Worm (Caenorhabditis elegans): ENCODE results near the gene pod-2.
A peak's percentile ranks its signal among the peaks of the same experiment; 100 is the strongest.

pod-2 gene

DNA sequence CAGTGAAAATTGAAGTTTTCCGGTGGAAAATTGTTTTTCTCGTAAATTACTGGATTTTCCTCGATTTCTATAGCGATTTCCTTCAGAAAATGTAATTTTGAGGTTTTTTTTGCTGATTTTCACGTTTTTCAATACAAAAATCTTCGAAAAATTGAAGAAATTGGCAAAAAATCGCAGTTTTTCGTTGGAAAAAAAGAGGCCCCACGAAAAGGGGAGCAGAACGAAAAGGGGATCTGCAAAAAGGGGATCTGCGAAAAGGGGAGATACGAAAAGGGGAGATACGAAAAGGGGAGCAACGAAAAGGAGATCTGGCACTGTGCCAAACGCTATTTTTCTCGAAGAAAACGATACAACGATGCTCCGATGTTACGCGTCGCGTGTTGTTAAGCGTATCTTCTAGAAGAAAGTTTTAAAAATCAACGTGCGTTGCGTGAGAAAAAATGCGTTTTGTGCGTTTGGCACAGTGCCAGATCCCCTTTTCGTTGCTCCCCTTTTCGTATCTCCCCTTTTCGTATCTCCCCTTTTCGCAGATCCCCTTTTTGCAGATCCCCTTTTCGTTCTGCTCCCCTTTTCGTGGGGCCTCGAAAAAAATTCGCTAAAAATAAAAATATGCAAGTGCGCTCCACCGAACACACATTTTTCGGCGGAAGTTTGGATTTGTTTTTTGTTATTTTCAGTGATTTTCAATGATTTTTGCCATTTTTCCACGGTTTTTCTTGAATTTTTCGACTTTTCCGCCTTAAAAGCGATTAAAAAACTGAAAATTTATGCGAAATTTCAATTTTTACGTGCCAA, 2.1 kb upstream of the pod-2 start (continued):
- 0 out of 2 replicates have a peak, but pooled peaks have one; percentile 11 for TF ChIP-seq snpc-1.2 (GFP tag; IDR thresholded peaks at IDR 0.05)
- peak; percentile 51 for TF ChIP-seq rbr-2 (tag; optimal IDR thresholded peaks at IDR 0.05)
- TF ChIP-seq unc-130 (GFP tag; optimal IDR thresholded peaks at IDR 0.05) = peak; percentile 42
- TF ChIP-seq ceh-44 (GFP tag; IDR thresholded peaks at IDR 0.05) = peak; percentile 87
- TF ChIP-seq hif-1 (tag; optimal IDR thresholded peaks at IDR 0.05) = peak in 1 of 2 experiments; percentile 17

DNA sequence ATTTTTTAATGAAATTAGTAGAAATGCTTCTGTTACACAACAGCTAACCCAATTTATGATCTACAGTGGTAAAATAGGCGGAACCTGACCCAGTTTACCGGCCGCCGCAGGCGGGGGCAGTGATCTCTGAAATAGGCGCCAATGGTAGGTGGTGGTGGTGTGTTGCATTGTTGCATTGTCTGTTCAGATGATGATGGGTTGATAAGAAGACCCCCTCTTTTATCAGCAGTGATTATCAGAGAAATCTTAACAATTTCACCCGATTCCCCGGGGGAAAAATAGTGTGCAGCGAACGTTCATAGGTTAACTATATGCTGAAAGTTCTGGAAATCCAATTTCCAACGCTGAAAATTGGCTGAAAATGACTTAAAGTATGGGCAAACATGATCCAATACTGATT, 2.0 kb downstream of the pod-2 start:
- TF ChIP-seq nhr-48 (tag; optimal IDR thresholded peaks at IDR 0.05) = no peak
- TF ChIP-seq pha-4 (GFP tag; IDR thresholded peaks at IDR 0.05) = no peak
- no peak for TF ChIP-seq pha-4 (tag; optimal IDR thresholded peaks at IDR 0.05)
- no peak for TF ChIP-seq dpl-1 (GFP tag; optimal IDR thresholded peaks at IDR 0.05)
- no peak for TF ChIP-seq unc-62 (GFP tag; optimal IDR thresholded peaks at IDR 0.05 in 1 of 2)
- no peak for TF ChIP-seq unc-62 (tag; optimal IDR thresholded peaks at IDR 0.05)
- TF ChIP-seq nhr-76 (tag; optimal IDR thresholded peaks at IDR 0.05) = no peak
- TF ChIP-seq ceh-44 (GFP tag; IDR thresholded peaks at IDR 0.05) = no peak
- no peak for TF ChIP-seq lin-38 (GFP tag; IDR thresholded peaks at IDR 0.05)
- TF ChIP-seq ceh-32 (tag; optimal IDR thresholded peaks at IDR 0.05; ENCODE audit: poor library complexity) = no peak
- no peak for TF ChIP-seq F26F4.8 (GFP tag; conservative IDR thresholded peaks at IDR 0.05)
- no peak for TF ChIP-seq zfp-2 (tag; optimal IDR thresholded peaks at IDR 0.05)
- no peak for TF ChIP-seq ceh-62 (tag; optimal IDR thresholded peaks at IDR 0.05)
- TF ChIP-seq nhr-77 (tag; optimal IDR thresholded peaks at IDR 0.05) = no peak
- TF ChIP-seq ceh-20 (GFP tag; IDR thresholded peaks at IDR 0.05) = no peak
- TF ChIP-seq unc-39 (tag; optimal IDR thresholded peaks at IDR 0.05) = no peak
- no peak for TF ChIP-seq hmg-1.1 (GFP tag; IDR thresholded peaks at IDR 0.05)
- TF ChIP-seq nhr-10 (tag; optimal IDR thresholded peaks at IDR 0.05) = no peak
- TF ChIP-seq jun-1 (tag; optimal IDR thresholded peaks at IDR 0.05) = no peak
- peak; percentile 19 for TF ChIP-seq mes-2 (tag; optimal IDR thresholded peaks at IDR 0.05; ENCODE audit: poor library complexity, severe bottlenecking)
- TF ChIP-seq F10B5.3 (tag; optimal IDR thresholded peaks at IDR 0.05) = no peak
- no peak for TF ChIP-seq F49E8.2 (tag; optimal IDR thresholded peaks at IDR 0.05; ENCODE audit: borderline replicate concordance)
- no peak for TF ChIP-seq lin-1 (GFP tag; IDR thresholded peaks at IDR 0.05)
- TF ChIP-seq hlh-30 (tag; optimal IDR thresholded peaks at IDR 0.05; ENCODE audit: insufficient read depth) = no peak
- peak; percentile 62 for TF ChIP-seq pqm-1 (tag; optimal IDR thresholded peaks at IDR 0.05)
- TF ChIP-seq hlh-11 (tag; optimal IDR thresholded peaks at IDR 0.05) = peak; percentile 29
- no peak for TF ChIP-seq ama-1 (optimal IDR thresholded peaks at IDR 0.05)
- no peak for TF ChIP-seq lin-39 (tag; optimal IDR thresholded peaks at IDR 0.05)
- TF ChIP-seq aha-1 (tag) = peak; percentile 37
- TF ChIP-seq spr-3 (GFP tag; optimal IDR thresholded peaks at IDR 0.05) = no peak
- TF ChIP-seq zip-11 (GFP tag; IDR thresholded peaks at IDR 0.05) = no peak
- TF ChIP-seq saeg-2 (GFP tag; IDR thresholded peaks at IDR 0.05) = no peak
- no peak for TF ChIP-seq zfp-3 (GFP tag; conservative IDR thresholded peaks at IDR 0.05)
- TF ChIP-seq tra-1 (GFP tag; IDR thresholded peaks at IDR 0.05) = 0 out of 2 replicates have a peak, but pooled peaks have one; percentile 11
- TF ChIP-seq Y75B8A.6 (GFP tag; IDR thresholded peaks at IDR 0.05) = no peak
- TF ChIP-seq ctbp-1 (GFP tag; IDR thresholded peaks at IDR 0.05) = no peak
- TF ChIP-seq F37D6.2 (tag; optimal IDR thresholded peaks at IDR 0.05) = no peak
- no peak for TF ChIP-seq ztf-7 (tag; optimal IDR thresholded peaks at IDR 0.05)
- TF ChIP-seq lin-15B (tag; optimal IDR thresholded peaks at IDR 0.05) = no peak
- TF ChIP-seq nhr-111 (GFP tag; optimal IDR thresholded peaks at IDR 0.05) = no peak
- no peak for TF ChIP-seq sdz-12 (GFP tag; optimal IDR thresholded peaks at IDR 0.05)
- TF ChIP-seq lin-29 (GFP tag; IDR thresholded peaks at IDR 0.05) = no peak
- no peak for TF ChIP-seq T26A8.4 (GFP tag; IDR thresholded peaks at IDR 0.05)
- TF ChIP-seq nhr-237 (tag; optimal IDR thresholded peaks at IDR 0.05) = no peak
- no peak for TF ChIP-seq nhr-6 (tag; optimal IDR thresholded peaks at IDR 0.05)
- no peak for TF ChIP-seq fkh-10 (GFP tag; optimal IDR thresholded peaks at IDR 0.05)

Data from whole organism, L4 larva.